Worm (Caenorhabditis elegans): ENCODE measurements around the gene fars-3.

DNA sequence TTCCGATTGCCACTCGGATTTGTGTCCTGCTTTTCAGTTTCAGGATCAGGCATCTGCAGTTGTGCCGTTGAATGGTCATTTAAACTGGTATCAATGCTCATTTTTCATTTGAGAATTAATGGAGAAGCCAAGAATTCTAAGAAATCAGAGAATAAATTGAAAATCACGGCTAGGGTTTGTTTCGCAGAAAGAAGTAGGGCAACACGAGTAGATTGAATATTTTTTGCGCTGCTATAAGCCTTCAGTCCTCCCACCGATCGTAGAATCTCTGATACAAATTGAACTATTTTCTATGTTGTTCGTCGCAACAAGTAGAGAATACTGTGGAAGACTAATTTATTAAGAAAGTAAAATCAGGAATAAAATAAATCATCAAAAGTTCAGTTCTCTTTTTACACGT lies 27.6 kb upstream of the fars-3 start, which contains the start of gene acp-3:
- no peak for TF ChIP-seq ceh-58 (GFP tag; IDR thresholded peaks at IDR 0.05)
- no peak for TF ChIP-seq T26A5.8 (tag; optimal IDR thresholded peaks at IDR 0.05)
- no peak for TF ChIP-seq let-526 (GFP tag; IDR thresholded peaks at IDR 0.05)
- TF ChIP-seq B0019.2 (GFP tag; conservative IDR thresholded peaks at IDR 0.05), result no peak
- no peak for TF ChIP-seq nhr-120 (GFP tag; IDR thresholded peaks at IDR 0.05)
- TF ChIP-seq pha-4 (tag; optimal IDR thresholded peaks at IDR 0.05), result no peak
- no peak for TF ChIP-seq nhr-179 (tag; optimal IDR thresholded peaks at IDR 0.05)
- TF ChIP-seq repo-1 (tag; optimal IDR thresholded peaks at IDR 0.05), result no peak
- no peak for TF ChIP-seq unc-130 (GFP tag; optimal IDR thresholded peaks at IDR 0.05)
- TF ChIP-seq gei-17 (GFP tag; optimal IDR thresholded peaks at IDR 0.05), result no peak
- TF ChIP-seq unc-62 (GFP tag; optimal IDR thresholded peaks at IDR 0.05), result no peak
- no peak for TF ChIP-seq nfya-1 (tag; optimal IDR thresholded peaks at IDR 0.05; ENCODE audit: borderline replicate concordance, insufficient read depth)
- TF ChIP-seq let-607 (tag; optimal IDR thresholded peaks at IDR 0.05), result no peak
